Worm (Caenorhabditis elegans) whole organism, dauer: ENCODE data around the gene ifas-3.

ENCODE experiments used
- unc-62 ChIP-seq: sonication (generic microtip); optimal IDR thresholded peaks from 2 replicates; lab custom pipeline; 2017; ENCODE audit warnings: missing biosample characterization, missing genetic modification reagents, missing genetic modification characterization

ifas-3 gene

ce11 chrIV:15938471-15938870, 12.2 kb downstream of the ifas-3 start:
- no peak for TF ChIP-seq unc-62 (GFP tag; lab: Kevin White, UChicago)

DNA sequence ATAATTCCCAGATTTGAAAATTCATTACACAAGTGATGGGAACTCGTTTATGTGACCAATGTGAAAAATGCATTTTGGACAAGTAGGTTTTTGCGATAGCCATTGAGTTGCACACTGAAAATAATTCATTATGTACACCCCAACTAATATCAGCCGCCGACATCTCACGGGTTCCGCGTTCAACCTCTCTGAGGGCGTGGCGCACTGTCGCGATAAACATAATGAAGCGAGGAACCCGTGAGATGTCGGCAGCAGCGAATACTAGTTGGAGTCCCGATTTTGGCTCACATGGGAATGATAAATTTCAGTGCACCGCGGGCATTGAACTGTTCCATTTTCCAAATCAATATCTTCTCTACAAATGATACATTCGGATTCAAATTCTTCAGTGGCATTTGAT, 13.6 kb downstream of the ifas-3 start:
- TF ChIP-seq unc-62 (GFP tag; lab: Kevin White, UChicago) = no peak

ce11 chrIV:15933814-15934213, 16.9 kb downstream of the ifas-3 start, which contains the start of gene srv-16:
srv-16 (minus strand) TSS chrIV:15933914.
- TF ChIP-seq unc-62 (GFP tag; lab: Kevin White, UChicago) = no peak

DNA sequence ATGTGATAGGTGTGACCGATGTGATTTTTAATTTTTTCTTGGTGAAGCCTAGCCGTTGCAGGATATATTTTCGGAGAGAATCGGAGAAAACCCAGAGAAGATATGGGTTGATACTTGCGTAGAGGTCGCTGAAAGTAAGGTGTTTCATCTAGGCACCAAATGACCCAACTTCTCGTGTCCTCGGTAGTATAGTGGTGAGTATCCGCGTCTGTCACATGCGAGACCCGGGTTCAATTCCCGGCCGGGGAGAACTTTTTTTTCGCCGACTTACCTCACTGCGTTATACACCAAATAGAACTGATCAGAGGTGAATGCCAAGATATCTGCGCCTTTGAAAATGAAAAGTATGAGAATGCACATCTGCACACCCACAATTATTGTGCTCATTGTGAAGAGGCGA, 18.9 kb downstream of the ifas-3 start:
- no peak for TF ChIP-seq unc-62 (GFP tag; lab: Kevin White, UChicago)

DNA sequence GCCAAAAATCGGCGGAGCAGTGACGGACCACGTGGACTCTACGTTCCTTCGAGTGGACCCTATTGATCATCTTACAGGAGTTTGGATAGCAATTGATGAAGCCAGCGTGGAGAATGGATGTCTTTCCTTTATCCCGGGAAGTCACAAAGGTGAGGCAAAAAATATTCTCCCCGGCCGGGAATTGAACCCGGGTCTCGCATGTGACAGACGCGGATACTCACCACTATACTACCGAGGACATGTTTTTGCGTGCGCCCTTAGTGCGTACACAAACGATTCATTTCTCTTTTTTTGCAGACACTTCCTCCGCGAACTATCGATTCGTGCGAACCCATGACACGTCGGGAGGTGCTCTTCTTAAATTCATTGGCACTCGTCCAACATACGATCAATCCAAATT, 19.5 kb downstream of the ifas-3 start:
- no peak for TF ChIP-seq unc-62 (GFP tag; lab: Kevin White, UChicago)

DNA sequence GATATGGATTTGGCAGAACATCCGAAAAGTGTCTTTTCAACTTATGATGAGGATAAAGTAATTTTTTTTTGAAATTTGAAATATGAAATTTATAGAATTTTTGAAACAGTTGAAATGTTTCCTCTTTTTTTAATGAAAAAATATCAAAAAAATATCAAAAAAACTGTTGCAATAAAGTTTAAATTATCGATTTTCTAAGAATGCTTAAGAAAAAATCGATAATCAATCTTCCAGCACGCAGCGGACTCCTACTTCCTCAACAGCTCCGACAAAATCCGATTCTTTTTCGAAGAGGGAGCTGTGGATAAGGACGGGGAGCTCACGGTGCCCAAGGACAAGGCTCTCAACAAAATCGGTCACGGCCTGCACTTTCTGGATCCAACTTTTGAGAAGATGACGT, 20.0 kb downstream of the ifas-3 start:
- TF ChIP-seq unc-62 (GFP tag; lab: Kevin White, UChicago) = no peak

- TF ChIP-seq unc-62 (GFP tag; lab: Kevin White, UChicago) = no peak
Observed at ce11 chrIV:15930281-15930680, 20.4 kb downstream of the ifas-3 start, which contains the start of gene Y105C5B.9. Y105C5B.9 (plus strand) TSS chrIV:15930581.

ce11 chrIV:15929831-15930230, 20.9 kb downstream of the ifas-3 start:
- TF ChIP-seq unc-62 (GFP tag; lab: Kevin White, UChicago) = no peak

- TF ChIP-seq unc-62 (GFP tag; lab: Kevin White, UChicago) = no peak
Observed at ce11 chrIV:15926746-15927145, 23.9 kb downstream of the ifas-3 start, which contains the start of gene Y105C5B.8. Y105C5B.8 (minus strand) TSS chrIV:15926846.

DNA sequence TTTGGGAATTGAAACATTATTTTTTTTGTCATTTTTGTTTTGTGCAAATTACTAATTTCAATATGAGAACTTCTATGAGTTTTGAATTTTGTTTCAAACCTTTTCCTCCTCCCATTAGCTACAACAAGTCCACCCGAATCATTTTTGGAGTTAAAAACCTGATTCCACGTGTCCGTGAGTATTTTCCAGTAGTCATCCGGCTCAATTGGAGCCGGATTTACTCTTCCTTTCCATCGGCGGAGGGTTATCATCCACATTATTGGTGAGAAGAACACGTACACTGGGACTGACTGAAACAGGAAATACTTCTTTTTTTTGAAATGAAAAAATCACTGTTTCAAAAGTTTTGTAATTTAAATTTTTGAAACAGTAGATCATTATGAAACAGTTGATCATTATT, 27.7 kb downstream of the ifas-3 start:
- TF ChIP-seq unc-62 (GFP tag; lab: Kevin White, UChicago) = no peak

- TF ChIP-seq unc-62 (GFP tag; lab: Kevin White, UChicago) = no peak
Observed at ce11 chrIV:15915061-15915460, 35.6 kb downstream of the ifas-3 start.

DNA sequence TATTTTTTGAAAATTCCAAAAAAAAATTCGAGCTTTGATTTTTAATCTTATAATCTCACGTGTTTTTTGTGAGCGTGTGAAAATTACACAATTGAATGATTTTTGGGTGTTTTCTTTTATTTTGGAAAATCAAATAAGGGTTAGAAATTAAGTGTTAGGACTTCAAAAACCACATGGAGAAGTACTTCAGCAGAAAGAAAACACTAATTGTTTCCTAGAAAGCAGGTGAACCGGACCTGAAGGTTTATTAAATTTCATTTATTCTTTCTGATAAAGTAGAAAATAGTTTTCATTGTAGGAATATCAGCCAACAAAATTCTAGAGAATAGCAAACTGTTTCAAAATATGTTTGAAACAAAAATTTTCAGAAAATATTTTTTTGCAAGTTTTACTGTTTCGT, 42.4 kb downstream of the ifas-3 start:
- TF ChIP-seq unc-62 (GFP tag; lab: Kevin White, UChicago) = no peak

DNA sequence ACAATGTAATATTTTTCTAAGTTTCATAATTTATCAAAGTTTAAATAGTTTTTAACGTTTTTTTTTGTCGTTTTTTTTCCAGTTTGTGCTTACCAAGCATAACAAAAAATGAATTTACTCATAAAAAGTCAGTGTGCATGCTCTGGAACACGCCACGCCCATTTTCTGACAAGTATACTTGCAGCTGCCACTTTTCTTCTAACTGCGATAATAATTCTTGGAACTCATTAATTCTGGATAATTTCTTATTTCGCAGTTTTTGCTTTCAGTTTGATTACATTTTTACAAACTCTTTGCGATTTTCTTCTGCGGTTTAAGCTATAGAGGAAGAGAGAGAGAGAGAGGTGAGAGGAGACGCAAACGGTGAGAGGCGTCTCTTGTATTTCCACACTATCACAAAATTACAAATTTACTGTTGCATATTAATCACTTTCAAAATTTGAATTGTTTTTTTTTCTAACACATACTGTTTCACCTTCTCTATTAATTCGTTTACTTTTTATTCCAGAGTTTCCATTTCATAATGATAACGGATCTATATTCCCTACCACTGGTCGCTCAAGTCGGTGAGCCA, 44.5 kb downstream of the ifas-3 start, which contains the start of gene srv-15:
Gene srv-15, plus strand, starts transcription at position 524 of the 574 bp plus-strand sequence.
- TF ChIP-seq unc-62 (GFP tag; lab: Kevin White, UChicago) = no peak

DNA sequence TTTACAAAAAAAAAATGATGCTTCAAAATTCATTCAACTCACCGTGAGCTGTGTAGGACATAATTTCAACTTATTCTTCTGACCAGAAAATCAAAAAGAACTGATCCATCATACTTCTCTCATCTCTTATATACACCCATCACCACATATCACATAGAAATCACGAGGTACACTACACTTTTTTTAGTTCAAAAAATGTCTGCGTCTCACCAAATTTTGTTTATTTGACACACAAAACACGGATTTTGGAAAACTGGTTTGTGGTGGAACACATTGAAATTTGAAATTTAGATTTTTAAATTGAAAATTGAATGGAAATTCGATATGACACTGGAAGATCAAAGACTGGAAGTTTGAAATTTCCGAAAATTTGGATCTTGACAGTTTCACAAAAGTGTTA, 49.6 kb downstream of the ifas-3 start, which contains the start of gene Y105C5B.5:
Gene Y105C5B.5, minus strand, starts transcription at position 103 of the 400 bp plus-strand sequence.
- no peak for TF ChIP-seq unc-62 (GFP tag; lab: Kevin White, UChicago)

DNA sequence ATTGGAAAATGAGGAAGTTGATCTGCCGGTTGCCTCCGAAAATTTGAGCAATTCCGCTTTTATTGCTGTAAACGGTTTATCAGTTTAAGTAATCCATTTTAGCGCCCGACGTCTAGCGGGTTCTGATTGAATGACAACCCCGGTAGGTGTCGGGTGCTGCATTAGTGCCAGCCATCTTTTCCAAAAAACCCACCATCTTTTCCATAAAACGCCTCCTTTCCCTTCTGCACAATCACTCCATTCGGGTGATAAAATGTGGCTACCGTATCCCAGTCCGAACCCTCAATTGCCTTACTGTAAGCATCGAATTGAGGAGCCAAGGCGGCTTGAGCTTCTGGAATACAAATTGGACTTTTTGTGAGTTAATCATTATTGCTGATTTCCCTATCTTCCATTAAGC, 50.5 kb downstream of the ifas-3 start:
- TF ChIP-seq unc-62 (GFP tag; lab: Kevin White, UChicago) = no peak
